Fruit fly (Drosophila melanogaster): ENCODE measurements around the gene Lgr3.
A peak's percentile ranks its signal among the peaks of the same experiment; 100 is the strongest.

Lgr3 gene

dm6 chr3R:25640463-25640862 lies 25.1 kb upstream of the Lgr3 start:
- TF ChIP-seq Ets98B (GFP tag; IDR thresholded peaks at IDR 0.05) (no peak), Snoo (tag; optimal IDR thresholded peaks at IDR 0.05) (peak; percentile 91), CG10348 (GFP tag; IDR thresholded peaks at IDR 0.05) (no peak), EcR (GFP tag; optimal IDR thresholded peaks at IDR 0.05) (no peak), CG4496 (GFP tag; IDR thresholded peaks at IDR 0.05) (peak; percentile 75), fd96Ca (GFP tag; IDR thresholded peaks at IDR 0.05) (peak; percentile 27; the same call in 1 of the 3 replicates), CG14655 (GFP tag; optimal IDR thresholded peaks at IDR 0.05) (peak; percentile 68), CG17806 (tag; optimal IDR thresholded peaks at IDR 0.05) (peak; percentile 90), Pif1B (GFP tag; optimal IDR thresholded peaks at IDR 0.05) (peak; percentile 85), CG15710 (tag; optimal IDR thresholded peaks at IDR 0.05) (peak; percentile 86), CG9948 (tag; optimal IDR thresholded peaks at IDR 0.05) (peak; percentile 83), Pif1A (GFP tag; optimal IDR thresholded peaks at IDR 0.05) (peak; percentile 81), CG34367 (tag; optimal IDR thresholded peaks at IDR 0.05) (peak; percentile 74), CG32121 (GFP tag; IDR thresholded peaks at IDR 0.05) (no peak), CG12605 (GFP tag; IDR thresholded peaks at IDR 0.05) (0 out of 2 replicates have a peak, but pooled peaks have one; percentile 20), D1 (tag; optimal IDR thresholded peaks at IDR 0.05) (peak; percentile 68), CG13204 (GFP tag; optimal IDR thresholded peaks at IDR 0.05) (peak; percentile 66), CG8159 (tag; optimal IDR thresholded peaks at IDR 0.05) (peak; percentile 88), rn (GFP tag; IDR thresholded peaks at IDR 0.05) (no peak), CG8301 (tag; optimal IDR thresholded peaks at IDR 0.05) (peak; percentile 55), gl (tag; optimal IDR thresholded peaks at IDR 0.05) (peak; percentile 64)

- TF ChIP-seq Pif1B (GFP tag; optimal IDR thresholded peaks at IDR 0.05) (no peak), CG34367 (tag; optimal IDR thresholded peaks at IDR 0.05) (no peak), Pif1A (GFP tag; optimal IDR thresholded peaks at IDR 0.05) (no peak), fd96Ca (GFP tag; IDR thresholded peaks at IDR 0.05) (no peak), rn (GFP tag; IDR thresholded peaks at IDR 0.05) (no peak), CG9948 (tag; optimal IDR thresholded peaks at IDR 0.05) (peak; percentile 45), CG10348 (GFP tag; IDR thresholded peaks at IDR 0.05) (no peak), EcR (GFP tag; optimal IDR thresholded peaks at IDR 0.05) (no peak), Snoo (tag; optimal IDR thresholded peaks at IDR 0.05) (no peak), CG32121 (GFP tag; IDR thresholded peaks at IDR 0.05) (no peak), CG4496 (GFP tag; IDR thresholded peaks at IDR 0.05) (no peak), CG8159 (tag; optimal IDR thresholded peaks at IDR 0.05) (peak; percentile 45), CG14655 (GFP tag; optimal IDR thresholded peaks at IDR 0.05) (peak; percentile 73), Ets98B (GFP tag; IDR thresholded peaks at IDR 0.05) (no peak), CG17806 (tag; optimal IDR thresholded peaks at IDR 0.05) (peak; percentile 33), CG8301 (tag; optimal IDR thresholded peaks at IDR 0.05) (peak; percentile 30), D1 (tag; optimal IDR thresholded peaks at IDR 0.05) (peak; percentile 8), gl (tag; optimal IDR thresholded peaks at IDR 0.05) (no peak), CG12605 (GFP tag; IDR thresholded peaks at IDR 0.05) (0 out of 2 replicates have a peak, but pooled peaks have one; percentile 7)
Observed at dm6 chr3R:25644172-25644571, 21.4 kb upstream of the Lgr3 start.

- TF ChIP-seq CG4496 (GFP tag; IDR thresholded peaks at IDR 0.05): peak; percentile 82; the same call in 2 of the 3 replicates
- peak; percentile 82 for TF ChIP-seq CG15710 (tag; optimal IDR thresholded peaks at IDR 0.05)
- peak; percentile 79 for TF ChIP-seq rn (GFP tag; IDR thresholded peaks at IDR 0.05)
- peak; percentile 92 for TF ChIP-seq fd96Ca (GFP tag; IDR thresholded peaks at IDR 0.05)
- peak; percentile 75 for TF ChIP-seq CG8159 (tag; optimal IDR thresholded peaks at IDR 0.05)
- peak; percentile 36 for TF ChIP-seq EcR (GFP tag; optimal IDR thresholded peaks at IDR 0.05)
- TF ChIP-seq CG13204 (GFP tag; optimal IDR thresholded peaks at IDR 0.05): peak; percentile 4
- TF ChIP-seq D1 (tag; optimal IDR thresholded peaks at IDR 0.05): no peak
- TF ChIP-seq CG14655 (GFP tag; optimal IDR thresholded peaks at IDR 0.05): peak; percentile 78
- peak; percentile 69 for TF ChIP-seq CG9948 (tag; optimal IDR thresholded peaks at IDR 0.05)
- TF ChIP-seq CG12605 (GFP tag; IDR thresholded peaks at IDR 0.05): peak; percentile 56; the same call in 1 of the 2 replicates
- peak; percentile 22 for TF ChIP-seq Pif1B (GFP tag; optimal IDR thresholded peaks at IDR 0.05)
- peak; percentile 75 for TF ChIP-seq CG8301 (tag; optimal IDR thresholded peaks at IDR 0.05)
- peak; percentile 74 for TF ChIP-seq CG34367 (tag; optimal IDR thresholded peaks at IDR 0.05)
- TF ChIP-seq Ets98B (GFP tag; IDR thresholded peaks at IDR 0.05): peak; percentile 71
- TF ChIP-seq CG17806 (tag; optimal IDR thresholded peaks at IDR 0.05): peak; percentile 69
- peak; percentile 75 for TF ChIP-seq Pif1A (GFP tag; optimal IDR thresholded peaks at IDR 0.05)
- peak; percentile 44 for TF ChIP-seq gl (tag; optimal IDR thresholded peaks at IDR 0.05)
- peak; percentile 85 for TF ChIP-seq CG32121 (GFP tag; IDR thresholded peaks at IDR 0.05)
- peak; percentile 80 for TF ChIP-seq CG10348 (GFP tag; IDR thresholded peaks at IDR 0.05)
- peak; percentile 70 for TF ChIP-seq Snoo (tag; optimal IDR thresholded peaks at IDR 0.05)
Observed at dm6 chr3R:25646882-25647518, 18.6 kb upstream of the Lgr3 start.

dm6 chr3R:25647577-25648257 lies 17.9 kb upstream of the Lgr3 start:
- TF ChIP-seq Snoo (tag; optimal IDR thresholded peaks at IDR 0.05) (peak; percentile 52), CG34367 (tag; optimal IDR thresholded peaks at IDR 0.05) (peak; percentile 33), CG32121 (GFP tag; IDR thresholded peaks at IDR 0.05) (peak; percentile 84), CG15710 (tag; optimal IDR thresholded peaks at IDR 0.05) (peak; percentile 30), CG17806 (tag; optimal IDR thresholded peaks at IDR 0.05) (peak; percentile 10), CG14655 (GFP tag; optimal IDR thresholded peaks at IDR 0.05) (peak; percentile 58), gl (tag; optimal IDR thresholded peaks at IDR 0.05) (peak; percentile 52), rn (GFP tag; IDR thresholded peaks at IDR 0.05) (peak; percentile 44; the same call in 1 of the 2 replicates), Ets98B (GFP tag; IDR thresholded peaks at IDR 0.05) (peak; percentile 82), CG4496 (GFP tag; IDR thresholded peaks at IDR 0.05) (peak; percentile 77; the same call in 2 of the 3 replicates), fd96Ca (GFP tag; IDR thresholded peaks at IDR 0.05) (peak; percentile 83), CG9948 (tag; optimal IDR thresholded peaks at IDR 0.05) (no peak), CG8159 (tag; optimal IDR thresholded peaks at IDR 0.05) (peak; percentile 33), Pif1A (GFP tag; optimal IDR thresholded peaks at IDR 0.05) (peak; percentile 51), Pif1B (GFP tag; optimal IDR thresholded peaks at IDR 0.05) (peak; percentile 19), CG12605 (GFP tag; IDR thresholded peaks at IDR 0.05) (peak; percentile 85), CG13204 (GFP tag; optimal IDR thresholded peaks at IDR 0.05) (peak; percentile 67), EcR (GFP tag; optimal IDR thresholded peaks at IDR 0.05) (no peak), CG8301 (tag; optimal IDR thresholded peaks at IDR 0.05) (peak; percentile 22), D1 (tag; optimal IDR thresholded peaks at IDR 0.05) (no peak), CG10348 (GFP tag; IDR thresholded peaks at IDR 0.05) (no peak)
